Worm (Caenorhabditis elegans): Measurements from ENCODE around the gene srh-184.

DNA sequence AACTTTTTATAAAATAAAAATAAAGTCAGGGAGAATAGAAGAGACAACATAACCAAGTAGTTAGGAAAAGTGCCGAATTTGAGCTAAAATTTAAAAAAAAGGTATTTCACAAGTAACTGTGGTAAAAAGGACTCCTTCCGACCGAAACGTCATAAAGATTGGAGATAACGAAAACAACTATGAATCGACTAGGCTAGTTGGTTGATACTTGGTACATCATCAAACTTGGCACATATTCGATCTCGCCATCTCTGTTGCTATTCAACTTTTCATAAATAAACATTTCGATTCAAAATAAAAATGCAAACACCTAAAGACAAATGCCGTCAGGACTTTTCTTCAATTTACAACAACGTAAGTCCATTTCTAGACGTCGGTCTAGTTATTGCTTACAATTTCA lies 13.8 kb upstream of the srh-184 start, which contains the start of gene C29A12.22:
- TF ChIP-seq ces-1 (GFP tag; optimal IDR thresholded peaks at IDR 0.05) = no peak
- no peak for TF ChIP-seq unc-62 (GFP tag; optimal IDR thresholded peaks at IDR 0.05)
- TF ChIP-seq nhr-28 (tag; optimal IDR thresholded peaks at IDR 0.05) = no peak
- no peak for TF ChIP-seq snpc-4 (tag; optimal IDR thresholded peaks at IDR 0.05)

Measured in whole organism, mixed stage, embryonic.